Fruit fly (Drosophila melanogaster) Kc167 (cell line): ENCODE results near the gene Nedd8.

Experiments
- Myc ChIP-seq: fragments of >200 bp; optimal IDR thresholded peaks from 2 replicates; lab custom pipeline; 2017; ENCODE audit warnings: missing external identifiers
- Sin3A ChIP-seq: fragments of >200 bp; optimal IDR thresholded peaks from 2 replicates; lab custom pipeline; 2018; ENCODE audit warnings: missing external identifiers
- h ChIP-seq: fragments of >200 bp; optimal IDR thresholded peaks from 3 replicates; lab custom pipeline; 2018; ENCODE audit warnings: missing external identifiers
- psq ChIP-seq: fragments of >200 bp; optimal IDR thresholded peaks from 2 replicates; lab custom pipeline; 2017; ENCODE audit warnings: missing external identifiers

- TF ChIP-seq h, result no peak
- TF ChIP-seq Sin3A, result no peak
- no peak for TF ChIP-seq psq (lab: Kevin White, UChicago)
- no peak for TF ChIP-seq Myc (lab: Kevin White, UChicago)
Observed at dm6 chr2L:18954255-18954715, 2.6 kb upstream of the Nedd8 start, which contains the start of gene CG10621.
